Fruit fly (Drosophila melanogaster) whole organism, embryonic: ENCODE results near the gene CG32706.

ENCODE experiments used
- ATbp ChIP-seq: fragments of 200-800 bp; sonication (Bioruptor generic); optimal IDR thresholded peaks from 2 replicates; lab custom pipeline; 2017; ENCODE audit warnings: missing biosample characterization, mild to moderate bottlenecking, missing genetic modification characterization, missing genetic modification reagents
- Antp ChIP-seq: fragments of 200-800 bp; sonication (Bioruptor generic); optimal IDR thresholded peaks from 3 replicates; lab custom pipeline; 2016; ENCODE audit warnings: missing biosample characterization, missing genetic modification characterization
- BEAF-32 ChIP-seq: fragments of 200-800 bp; sonication (Bioruptor generic); optimal IDR thresholded peaks from 3 replicates; lab custom pipeline; 2017; ENCODE audit warnings: missing biosample characterization, missing genetic modification characterization, mild to moderate bottlenecking, moderate library complexity, missing genetic modification reagents
- CG10462 ChIP-seq: fragments of 200-800 bp; sonication (Bioruptor generic); optimal IDR thresholded peaks from 2 replicates; lab custom pipeline; 2016; ENCODE audit warnings: missing biosample characterization, missing genetic modification characterization
- CG10654 ChIP-seq: fragments of 200-800 bp; sonication (Bioruptor generic); optimal IDR thresholded peaks from 2 replicates; lab custom pipeline; 2016; ENCODE audit warnings: missing biosample characterization, missing genetic modification characterization
- CG10979 ChIP-seq: fragments of 200-800 bp; sonication (Bioruptor generic); optimal IDR thresholded peaks from 2 replicates; lab custom pipeline; 2018; ENCODE audit warnings: missing biosample characterization, mild to moderate bottlenecking, missing genetic modification characterization, moderate library complexity
- CG12744 ChIP-seq: fragments of 200-800 bp; sonication (Bioruptor generic); optimal IDR thresholded peaks from 2 replicates; lab custom pipeline; 2016; ENCODE audit warnings: missing biosample characterization, missing genetic modification characterization
- CG14965 ChIP-seq: fragments of 200-800 bp; sonication (Bioruptor generic); optimal IDR thresholded peaks from 2 replicates; lab custom pipeline; 2016; ENCODE audit warnings: missing biosample characterization, missing genetic modification characterization, borderline replicate concordance
- CG15601 ChIP-seq: fragments of 200-800 bp; sonication (Bioruptor generic); optimal IDR thresholded peaks from 3 replicates; lab custom pipeline; 2019; ENCODE audit warnings: missing biosample characterization, mild to moderate bottlenecking, missing genetic modification characterization, moderate library complexity
- CG17359 ChIP-seq: fragments of 200-800 bp; sonication (Bioruptor generic); optimal IDR thresholded peaks from 3 replicates; lab custom pipeline; 2018; ENCODE audit warnings: missing biosample characterization, mild to moderate bottlenecking, missing genetic modification characterization, moderate library complexity
- CG17361 ChIP-seq: fragments of 200-800 bp; sonication (Bioruptor generic); IDR thresholded peaks from 3 replicates; pipeline ENCODE4 v1.3.6; 2022; ENCODE audit warnings: missing biosample characterization, missing genetic modification characterization
- CG17385 ChIP-seq: fragments of 200-800 bp; sonication (Bioruptor generic); optimal IDR thresholded peaks from 3 replicates; lab custom pipeline; 2018; ENCODE audit warnings: missing biosample characterization, mild to moderate bottlenecking, missing genetic modification characterization
- CG18764 ChIP-seq: fragments of 200-800 bp; sonication (Bioruptor generic); optimal IDR thresholded peaks from 3 replicates; lab custom pipeline; 2016; ENCODE audit warnings: missing biosample characterization, missing genetic modification characterization
- CG2120 ChIP-seq: fragments of 200-800 bp; sonication (Bioruptor generic); optimal IDR thresholded peaks from 3 replicates; lab custom pipeline; 2016; ENCODE audit warnings: missing biosample characterization, missing genetic modification characterization
- CG2678 ChIP-seq: fragments of 200-800 bp; sonication (Bioruptor generic); optimal IDR thresholded peaks from 3 replicates; lab custom pipeline; 2019; ENCODE audit warnings: missing biosample characterization, mild to moderate bottlenecking, missing genetic modification characterization, moderate library complexity
- CG2712 ChIP-seq: fragments of 200-800 bp; optimal IDR thresholded peaks from 3 replicates; lab custom pipeline; 2019; ENCODE audit warnings: missing biosample characterization, mild to moderate bottlenecking, missing genetic modification characterization, moderate library complexity
- CG34376 ChIP-seq: fragments of 200-800 bp; sonication (Bioruptor generic); optimal IDR thresholded peaks from 2 replicates; lab custom pipeline; 2018; ENCODE audit warnings: missing biosample characterization, mild to moderate bottlenecking, missing genetic modification characterization
- CG34422 ChIP-seq: fragments of 200-800 bp; sonication (Bioruptor generic); IDR thresholded peaks from 3 replicates; pipeline ENCODE4 v1.3.6; 2022; ENCODE audit warnings: missing biosample characterization, missing genetic modification characterization
- CG3847 ChIP-seq: fragments of 200-800 bp; sonication (Bioruptor generic); IDR thresholded peaks from 2 replicates; pipeline ENCODE4 v1.3.6; 2022; ENCODE audit warnings: missing biosample characterization, missing genetic modification characterization
- CG4328 ChIP-seq: fragments of 200-800 bp; sonication (Bioruptor generic); optimal IDR thresholded peaks from 3 replicates; lab custom pipeline; 2017; ENCODE audit warnings: missing biosample characterization, missing genetic modification reagents, missing genetic modification characterization
- CG5180 ChIP-seq: fragments of 200-800 bp; sonication (Bioruptor generic); optimal IDR thresholded peaks from 3 replicates; lab custom pipeline; 2017; ENCODE audit warnings: missing biosample characterization, missing genetic modification characterization, mild to moderate bottlenecking, moderate library complexity, missing genetic modification reagents
- CG6813 ChIP-seq: fragments of 200-800 bp; sonication (Bioruptor generic); optimal IDR thresholded peaks from 2 replicates; lab custom pipeline; 2017; ENCODE audit warnings: missing biosample characterization, missing genetic modification characterization, mild to moderate bottlenecking, moderate library complexity, missing genetic modification reagents
- CG7357 ChIP-seq: fragments of 200-800 bp; sonication (Bioruptor generic); IDR thresholded peaks from 3 replicates; pipeline ENCODE4 v1.3.6; 2022; ENCODE audit warnings: missing biosample characterization, missing genetic modification characterization
- CG8924 ChIP-seq: fragments of 200-800 bp; optimal IDR thresholded peaks from 3 replicates; lab custom pipeline; 2019; ENCODE audit warnings: missing biosample characterization, mild to moderate bottlenecking, missing genetic modification characterization, moderate library complexity
- CG9609 ChIP-seq: fragments of 200-800 bp; sonication (Bioruptor generic); optimal IDR thresholded peaks from 3 replicates; lab custom pipeline; 2016; ENCODE audit warnings: missing biosample characterization, missing genetic modification characterization
- CG9727 ChIP-seq: fragments of 200-800 bp; sonication (Bioruptor generic); optimal IDR thresholded peaks from 3 replicates; lab custom pipeline; 2017; ENCODE audit warnings: missing biosample characterization, mild to moderate bottlenecking, missing genetic modification characterization
- Fer3 ChIP-seq: fragments of 200-800 bp; sonication (Bioruptor generic); optimal IDR thresholded peaks from 2 replicates; lab custom pipeline; 2018; ENCODE audit warnings: missing biosample characterization, mild to moderate bottlenecking, missing genetic modification characterization, moderate library complexity
- HmgZ ChIP-seq: fragments of 200-800 bp; sonication (Bioruptor generic); optimal IDR thresholded peaks from 2 replicates; lab custom pipeline; 2018; ENCODE audit warnings: missing biosample characterization, mild to moderate bottlenecking, missing genetic modification characterization
- Hr39 ChIP-seq: fragments of >200 bp; optimal IDR thresholded peaks from 2 replicates; lab custom pipeline; 2017
- Mad ChIP-seq: fragments of 200-800 bp; sonication (Bioruptor generic); optimal IDR thresholded peaks from 2 replicates; lab custom pipeline; 2016; ENCODE audit warnings: missing biosample characterization, missing genetic modification characterization
- Nf-YC ChIP-seq: fragments of 200-800 bp; optimal IDR thresholded peaks from 3 replicates; lab custom pipeline; 2019; ENCODE audit warnings: missing biosample characterization, mild to moderate bottlenecking, missing genetic modification characterization, moderate library complexity
- Opbp ChIP-seq: fragments of 200-800 bp; sonication (Bioruptor generic); IDR thresholded peaks from 3 replicates; pipeline ENCODE4 v1.3.6; 2022; ENCODE audit warnings: missing biosample characterization, missing genetic modification characterization; ENCODE audit not compliant: partially characterized antibody
- Trl ChIP-seq, 3 experiments: fragments of >200 bp in 2 of 3; fragments of 200-800 bp in 1 of 3; sonication (Bioruptor generic) in 1 of 3; optimal IDR thresholded peaks; 2 replicates in 1 of 3; 3 replicates in 2 of 3; lab custom pipeline; 2016 to 2017; ENCODE audit warnings: missing biosample characterization in 1 of 3, missing genetic modification characterization in 1 of 3
- Xbp1 ChIP-seq: fragments of 200-800 bp; sonication (Bioruptor generic); optimal IDR thresholded peaks from 3 replicates; lab custom pipeline; 2016; ENCODE audit warnings: missing biosample characterization, mild to moderate bottlenecking, missing genetic modification characterization
- YL-1 ChIP-seq: fragments of 200-800 bp; sonication (Bioruptor generic); optimal IDR thresholded peaks from 3 replicates; lab custom pipeline; 2017; ENCODE audit warnings: missing biosample characterization, mild to moderate bottlenecking, missing genetic modification characterization
- chinmo ChIP-seq: fragments of 200-800 bp; sonication (Bioruptor generic); IDR thresholded peaks from 4 replicates; pipeline ENCODE4 v1.3.6; 2022; ENCODE audit warnings: missing biosample characterization, missing genetic modification characterization; ENCODE audit not compliant: partially characterized antibody
- dati ChIP-seq: fragments of 200-800 bp; sonication (Bioruptor generic); IDR thresholded peaks from 2 replicates; pipeline ENCODE4 v1.3.6; 2022; ENCODE audit warnings: missing biosample characterization, missing genetic modification characterization
- dimm ChIP-seq: fragments of 200-800 bp; sonication (Bioruptor generic); IDR thresholded peaks from 2 replicates; pipeline ENCODE4 v1.3.6; 2022; ENCODE audit warnings: missing biosample characterization, missing genetic modification characterization
- gem ChIP-seq: fragments of 200-800 bp; sonication (Bioruptor generic); optimal IDR thresholded peaks from 2 replicates; lab custom pipeline; 2019; ENCODE audit warnings: missing biosample characterization, mild to moderate bottlenecking, missing genetic modification characterization, moderate library complexity
- grn ChIP-seq: fragments of 200-800 bp; sonication (Bioruptor generic); optimal IDR thresholded peaks from 3 replicates; lab custom pipeline; 2017; ENCODE audit warnings: missing biosample characterization, missing genetic modification characterization
- ken ChIP-seq: fragments of 200-800 bp; sonication (Bioruptor generic); IDR thresholded peaks from 3 replicates; pipeline ENCODE4 v1.3.6; 2022; ENCODE audit warnings: missing biosample characterization, missing genetic modification characterization
- maf-S ChIP-seq: fragments of 200-800 bp; sonication (Bioruptor generic); optimal IDR thresholded peaks from 2 replicates; lab custom pipeline; 2016; ENCODE audit warnings: missing biosample characterization, missing genetic modification characterization
- nau ChIP-seq: fragments of 200-800 bp; sonication (Bioruptor generic); optimal IDR thresholded peaks from 3 replicates; lab custom pipeline; 2017; ENCODE audit warnings: missing biosample characterization, mild to moderate bottlenecking, missing genetic modification characterization, missing genetic modification reagents
- p53 ChIP-seq: fragments of 200-800 bp; sonication (Bioruptor generic); optimal IDR thresholded peaks from 2 replicates; lab custom pipeline; 2016; ENCODE audit warnings: missing biosample characterization, missing genetic modification characterization
- pb ChIP-seq: fragments of 200-800 bp; sonication (Bioruptor generic); optimal IDR thresholded peaks from 3 replicates; lab custom pipeline; 2016; ENCODE audit warnings: missing biosample characterization, missing genetic modification characterization
- rib ChIP-seq: fragments of 200-800 bp; sonication (Bioruptor generic); IDR thresholded peaks from 2 replicates; pipeline ENCODE4 v1.3.6; 2022; ENCODE audit warnings: missing biosample characterization, missing genetic modification characterization
- ro ChIP-seq: fragments of 200-800 bp; sonication (Bioruptor generic); IDR thresholded peaks from 2 replicates; pipeline ENCODE4 v1.3.6; 2022; ENCODE audit warnings: missing biosample characterization, missing genetic modification characterization
- sug ChIP-seq: fragments of 200-800 bp; optimal IDR thresholded peaks from 2 replicates; lab custom pipeline; 2019; ENCODE audit warnings: missing biosample characterization, mild to moderate bottlenecking, missing genetic modification characterization, moderate library complexity
- trh ChIP-seq: fragments of 200-800 bp; sonication (Bioruptor generic); optimal IDR thresholded peaks from 2 replicates; lab custom pipeline; 2016; ENCODE audit warnings: missing biosample characterization, missing genetic modification characterization
- yki ChIP-seq: fragments of >200 bp; optimal IDR thresholded peaks from 3 replicates; lab custom pipeline; 2018
- zfh1 ChIP-seq: fragments of 200-800 bp; sonication (Bioruptor generic); IDR thresholded peaks from 3 replicates; pipeline ENCODE4 v1.3.6; 2022; ENCODE audit warnings: missing biosample characterization, missing genetic modification characterization

CG32706 gene

dm6 chrX:9134922-9135453 is 48.1 kb downstream of the CG32706 start, which contains the start of gene fend (continued):
- peak; percentile 37 for TF ChIP-seq CG34376
- TF ChIP-seq Antp (GFP tag; lab: Kevin White, UChicago): no peak
- no peak for TF ChIP-seq Hr39
- TF ChIP-seq yki (lab: Kevin White, UChicago): no peak
- peak; percentile 57 for TF ChIP-seq gem (tag; lab: Kevin White, UChicago)
- TF ChIP-seq CG15601 (tag; lab: Kevin White, UChicago): no peak
- no peak for TF ChIP-seq maf-S (GFP tag; lab: Kevin White, UChicago)
- no peak for TF ChIP-seq CG9609 (GFP tag; lab: Kevin White, UChicago)
- no peak for TF ChIP-seq p53
- peak; percentile 31 for TF ChIP-seq CG2120 (GFP tag; lab: Kevin White, UChicago)
- TF ChIP-seq CG10462 (GFP tag; lab: Kevin White, UChicago): no peak
- no peak for TF ChIP-seq YL-1
- TF ChIP-seq CG10979: peak; percentile 31
- peak; percentile 55 for TF ChIP-seq Nf-YC (tag; lab: Kevin White, UChicago)
- TF ChIP-seq Fer3 (tag; lab: Kevin White, UChicago): no peak
- TF ChIP-seq Opbp (GFP tag; lab: Robert Waterston, UW): peak; percentile 39; the same call in 1 of the 3 replicates
- TF ChIP-seq CG17359 (tag; lab: Kevin White, UChicago): peak; percentile 11
- no peak for TF ChIP-seq ro (GFP tag; lab: Robert Waterston, UW)
- TF ChIP-seq rib (GFP tag; lab: Robert Waterston, UW): no peak
- TF ChIP-seq Trl (optimal IDR thresholded peaks at IDR 0.05; lab: Kevin White, UChicago): peak; percentile 5 to 43
- TF ChIP-seq Trl (GFP tag; optimal IDR thresholded peaks at IDR 0.05; lab: Kevin White, UChicago): no peak
- no peak for TF ChIP-seq Xbp1 (GFP tag; lab: Kevin White, UChicago)
- peak; percentile 33 for TF ChIP-seq CG17385
- TF ChIP-seq Mad: no peak
- TF ChIP-seq CG12744 (GFP tag; lab: Kevin White, UChicago): no peak
- peak; percentile 18 for TF ChIP-seq nau (GFP tag; lab: Kevin White, UChicago)
- TF ChIP-seq zfh1 (GFP tag; lab: Robert Waterston, UW): no peak
- TF ChIP-seq CG14965 (GFP tag; lab: Kevin White, UChicago): no peak
- TF ChIP-seq CG9727 (GFP tag; lab: Kevin White, UChicago): peak; percentile 43
- TF ChIP-seq CG18764 (GFP tag; lab: Kevin White, UChicago): no peak
- TF ChIP-seq CG3847: 0 out of 2 replicates have a peak, but pooled peaks have one; percentile 22
- TF ChIP-seq HmgZ (tag; lab: Kevin White, UChicago): peak; percentile 41
- no peak for TF ChIP-seq CG7357 (GFP tag; lab: Robert Waterston, UW)
- no peak for TF ChIP-seq dimm (GFP tag; lab: Robert Waterston, UW)
- TF ChIP-seq CG17361 (GFP tag; lab: Robert Waterston, UW): peak; percentile 67; the same call in 2 of the 3 replicates
- TF ChIP-seq sug (tag; lab: Kevin White, UChicago): peak; percentile 41
- TF ChIP-seq ATbp: no peak
- TF ChIP-seq grn (GFP tag; lab: Kevin White, UChicago): no peak
- TF ChIP-seq CG8924 (tag; lab: Kevin White, UChicago): peak; percentile 54
- no peak for TF ChIP-seq CG6813 (GFP tag; lab: Kevin White, UChicago)
- no peak for TF ChIP-seq CG10654 (GFP tag; lab: Kevin White, UChicago)
- no peak for TF ChIP-seq CG4328 (GFP tag; lab: Kevin White, UChicago)
- no peak for TF ChIP-seq trh (GFP tag; lab: Kevin White, UChicago)
- no peak for TF ChIP-seq dati
- no peak for TF ChIP-seq ken (GFP tag; lab: Robert Waterston, UW)
- TF ChIP-seq CG2678 (tag; lab: Kevin White, UChicago): peak; percentile 67
- TF ChIP-seq BEAF-32 (GFP tag; lab: Kevin White, UChicago): no peak
- TF ChIP-seq chinmo (GFP tag; lab: Robert Waterston, UW): no peak
- no peak for TF ChIP-seq pb
- TF ChIP-seq CG2712: peak; percentile 48
- peak; percentile 100 for TF ChIP-seq CG5180 (GFP tag; lab: Kevin White, UChicago)
- TF ChIP-seq CG34422: 0 out of 3 replicates have a peak, but pooled peaks have one; percentile 40
